Fruit fly (Drosophila melanogaster): ENCODE data around the gene Grl36b.

The Grl36b gene

dm6 chr2L:18121367-18122230 lies 4.0 kb downstream of the Grl36b start (continued):
- no peak for TF ChIP-seq lov (optimal IDR thresholded peaks at IDR 0.05)
- TF ChIP-seq lov (GFP tag; IDR thresholded peaks at IDR 0.05), result no peak
- 0 out of 2 replicates have a peak, but pooled peaks have one; percentile 24 for TF ChIP-seq CG8765 (GFP tag; IDR thresholded peaks at IDR 0.05)
- TF ChIP-seq CG7928 (GFP tag; optimal IDR thresholded peaks at IDR 0.05), result no peak
- peak; percentile 44 for TF ChIP-seq Fer1 (GFP tag; optimal IDR thresholded peaks at IDR 0.05)
- TF ChIP-seq CG11247 (GFP tag; IDR thresholded peaks at IDR 0.05), result 0 out of 2 replicates have a peak, but pooled peaks have one; percentile 28
- TF ChIP-seq Fer3 (tag; optimal IDR thresholded peaks at IDR 0.05), result peak; percentile 19
- TF ChIP-seq CG42726 (GFP tag; IDR thresholded peaks at IDR 0.05; ENCODE audit: partially characterized antibody), result no peak
- no peak for TF ChIP-seq Bdp1 (GFP tag; optimal IDR thresholded peaks at IDR 0.05)
- TF ChIP-seq CG1233 (GFP tag; optimal IDR thresholded peaks at IDR 0.05), result peak; percentile 22
- TF ChIP-seq twi (tag; optimal IDR thresholded peaks at IDR 0.05), result no peak
- peak; percentile 17 for TF ChIP-seq pho (GFP tag; optimal IDR thresholded peaks at IDR 0.05)
- 0 out of 2 replicates have a peak, but pooled peaks have one; percentile 10 for TF ChIP-seq CG7372 (GFP tag; IDR thresholded peaks at IDR 0.05)
- TF ChIP-seq CG6791 (GFP tag; IDR thresholded peaks at IDR 0.05; ENCODE audit: partially characterized antibody), result no peak
- no peak for TF ChIP-seq tup (GFP tag; optimal IDR thresholded peaks at IDR 0.05)
- TF ChIP-seq tap (tag; optimal IDR thresholded peaks at IDR 0.05), result peak; percentile 14
- peak; percentile 45 for TF ChIP-seq bcd (GFP tag; optimal IDR thresholded peaks at IDR 0.05)
- peak; percentile 12 for TF ChIP-seq CG2875 (GFP tag; optimal IDR thresholded peaks at IDR 0.05)
- no peak for TF ChIP-seq CG14710 (tag; optimal IDR thresholded peaks at IDR 0.05)
- TF ChIP-seq chn (GFP tag; optimal IDR thresholded peaks at IDR 0.05), result peak; percentile 41
- peak; percentile 60 for TF ChIP-seq CG4820 (GFP tag; optimal IDR thresholded peaks at IDR 0.05)
- TF ChIP-seq stc (GFP tag; IDR thresholded peaks at IDR 0.05), result no peak
- TF ChIP-seq Sox100B (GFP tag; optimal IDR thresholded peaks at IDR 0.05), result peak; percentile 4
- peak; percentile 58 for TF ChIP-seq Blimp-1 (GFP tag; optimal IDR thresholded peaks at IDR 0.05)
- peak; percentile 45 for TF ChIP-seq az2 (GFP tag; optimal IDR thresholded peaks at IDR 0.05)
- TF ChIP-seq gem (tag; optimal IDR thresholded peaks at IDR 0.05), result peak; percentile 70
- TF ChIP-seq ase (GFP tag; IDR thresholded peaks at IDR 0.05), result 0 out of 3 replicates have a peak, but pooled peaks have one; percentile 49
- TF ChIP-seq Eip74EF (GFP tag; optimal IDR thresholded peaks at IDR 0.05), result peak in 1 of 2 experiments; percentile 8
- no peak for TF ChIP-seq Atf6 (GFP tag; IDR thresholded peaks at IDR 0.05)
- TF ChIP-seq ttk (GFP tag; IDR thresholded peaks at IDR 0.05), result peak; percentile 48; the same call in 1 of the 2 replicates
- peak; percentile 10 for TF ChIP-seq vfl (GFP tag; optimal IDR thresholded peaks at IDR 0.05)
- TF ChIP-seq CG6683 (GFP tag; optimal IDR thresholded peaks at IDR 0.05), result no peak
- 0 out of 3 replicates have a peak, but pooled peaks have one; percentile 10 for TF ChIP-seq Dbx (GFP tag; IDR thresholded peaks at IDR 0.05)
- peak; percentile 79 for TF ChIP-seq sens (GFP tag)
- peak; percentile 7 for TF ChIP-seq ewg (GFP tag; optimal IDR thresholded peaks at IDR 0.05)
- TF ChIP-seq CG30431 (GFP tag; optimal IDR thresholded peaks at IDR 0.05), result peak; percentile 16
- peak; percentile 56 for TF ChIP-seq cwo (GFP tag; optimal IDR thresholded peaks at IDR 0.05)
- TF ChIP-seq CG9437 (GFP tag; optimal IDR thresholded peaks at IDR 0.05), result peak; percentile 10
- TF ChIP-seq B-H2 (GFP tag; optimal IDR thresholded peaks at IDR 0.05), result no peak
- peak; percentile 34 for TF ChIP-seq Hr3 (GFP tag; optimal IDR thresholded peaks at IDR 0.05)
- peak; percentile 24 for TF ChIP-seq NfI (GFP tag; optimal IDR thresholded peaks at IDR 0.05)
- TF ChIP-seq D19A (tag; optimal IDR thresholded peaks at IDR 0.05), result no peak
- no peak for TF ChIP-seq yki (optimal IDR thresholded peaks at IDR 0.05)
- no peak for TF ChIP-seq ara (GFP tag; IDR thresholded peaks at IDR 0.05)
- TF ChIP-seq mirr (GFP tag; optimal IDR thresholded peaks at IDR 0.05), result no peak
- no peak for TF ChIP-seq Usf (GFP tag; optimal IDR thresholded peaks at IDR 0.05)
- TF ChIP-seq CG10321 (GFP tag; IDR thresholded peaks at IDR 0.05), result peak; percentile 23; the same call in 1 of the 2 replicates
- peak; percentile 45 for TF ChIP-seq ATbp (GFP tag; optimal IDR thresholded peaks at IDR 0.05)
